Worm (Caenorhabditis elegans) whole organism, L4 larva: ENCODE measurements around the gene zmp-2.

Experiments
- ama-1 ChIP-seq: fragments of 150-350 bp; optimal IDR thresholded peaks from 2 replicates; lab custom pipeline; 2014; ENCODE audit warnings: inconsistent platforms, mixed read lengths
- ces-1 ChIP-seq: fragments of 150-350 bp; sonication (generic microtip); optimal IDR thresholded peaks from 4 replicates; lab custom pipeline; 2014; ENCODE audit warnings: missing biosample characterization, missing genetic modification reagents, missing genetic modification characterization
- nhr-6 ChIP-seq: fragments of 150-350 bp; optimal IDR thresholded peaks from 2 replicates; lab custom pipeline; 2014; ENCODE audit warnings: missing biosample characterization, missing genetic modification characterization
- skn-1 ChIP-seq: fragments of 150-350 bp; optimal IDR thresholded peaks from 2 replicates; lab custom pipeline; 2014; ENCODE audit warnings: missing biosample characterization, missing genetic modification characterization
- zfp-2 ChIP-seq: sonication (generic microtip); optimal IDR thresholded peaks from 2 replicates; lab custom pipeline; 2016; ENCODE audit warnings: mild to moderate bottlenecking, missing genetic modification characterization, missing compliant biosample characterization
- ztf-7 ChIP-seq: fragments of 150-350 bp; optimal IDR thresholded peaks from 2 replicates; lab custom pipeline; 2014; ENCODE audit warnings: missing biosample characterization, missing genetic modification characterization

- TF ChIP-seq ztf-7: no peak
- TF ChIP-seq ama-1 (lab: Kevin White, UChicago): no peak
- no peak for TF ChIP-seq nhr-6
- no peak for TF ChIP-seq zfp-2 (tag; lab: Kevin White, UChicago)
- no peak for TF ChIP-seq skn-1
- TF ChIP-seq ces-1 (GFP tag; lab: Kevin White, UChicago): no peak
Measured at ce11 chrIII:2656168-2656567, 20.0 kb downstream of the zmp-2 start.
